Worm (Caenorhabditis elegans): Measurements from ENCODE around the gene F26C11.3.

- TF ChIP-seq ztf-29 (GFP tag; IDR thresholded peaks at IDR 0.05) (no peak), cog-1 (tag; optimal IDR thresholded peaks at IDR 0.05) (no peak), flt-1 (GFP tag; IDR thresholded peaks at IDR 0.05) (no peak), ref-1 (GFP tag; conservative IDR thresholded peaks at IDR 0.05) (no peak), ztf-23 (GFP tag; IDR thresholded peaks at IDR 0.05) (no peak), klf-2 (GFP tag; conservative IDR thresholded peaks at IDR 0.05) (no peak), med-1 (GFP tag; optimal IDR thresholded peaks at IDR 0.05; ENCODE audit: insufficient read depth) (no peak), tab-1 (GFP tag; IDR thresholded peaks at IDR 0.05) (no peak), T22C8.4 (GFP tag; IDR thresholded peaks at IDR 0.05) (no peak)
Observed at ce11 chrII:9935044-9935599, 20.2 kb upstream of the F26C11.3 start.
